Worm (Caenorhabditis elegans) whole organism, late embryonic: ENCODE measurements around the gene grd-9.

ENCODE experiments used
- ama-1 ChIP-seq: fragments of 150-350 bp; optimal IDR thresholded peaks from 2 replicates; lab custom pipeline; 2014
- ceh-18 ChIP-seq: sonication (generic microtip); optimal IDR thresholded peaks from 2 replicates; lab custom pipeline; 2016; ENCODE audit warnings: missing genetic modification characterization, missing compliant biosample characterization
- ceh-22 ChIP-seq: sonication (generic microtip); optimal IDR thresholded peaks from 2 replicates; lab custom pipeline; 2017; ENCODE audit warnings: missing biosample characterization, missing genetic modification characterization
- ceh-30 ChIP-seq: fragments of 150-350 bp; optimal IDR thresholded peaks from 2 replicates; lab custom pipeline; 2014; ENCODE audit warnings: missing biosample characterization, missing genetic modification characterization
- fkh-10 ChIP-seq: fragments of 150-350 bp; optimal IDR thresholded peaks from 2 replicates; lab custom pipeline; 2014; ENCODE audit warnings: missing biosample characterization, missing genetic modification reagents, missing genetic modification characterization
- nfya-1 ChIP-seq: sonication (generic microtip); optimal IDR thresholded peaks from 2 replicates; lab custom pipeline; 2017; ENCODE audit warnings: missing genetic modification characterization, mild to moderate bottlenecking, missing compliant biosample characterization, antibody characterized with exemption, moderate library complexity
- nhr-11 ChIP-seq: fragments of 150-350 bp; optimal IDR thresholded peaks from 2 replicates; lab custom pipeline; 2014; ENCODE audit warnings: missing biosample characterization, missing genetic modification characterization
- pha-4 ChIP-seq: fragments of 150-350 bp; optimal IDR thresholded peaks from 2 replicates; lab custom pipeline; 2018; ENCODE audit warnings: missing biosample characterization, missing genetic modification reagents, missing genetic modification characterization
- pqm-1 ChIP-seq: sonication (generic microtip); optimal IDR thresholded peaks from 2 replicates; lab custom pipeline; 2016; ENCODE audit warnings: missing genetic modification characterization, missing compliant biosample characterization
- ref-2 ChIP-seq: sonication (generic microtip); optimal IDR thresholded peaks from 2 replicates; lab custom pipeline; 2016; ENCODE audit warnings: missing genetic modification characterization, missing compliant biosample characterization
- tbx-2 ChIP-seq: sonication (generic microtip); optimal IDR thresholded peaks from 2 replicates; lab custom pipeline; 2016; ENCODE audit warnings: missing genetic modification characterization, missing compliant biosample characterization
- ztf-16 ChIP-seq: sonication (generic microtip); optimal IDR thresholded peaks from 2 replicates; lab custom pipeline; 2017; ENCODE audit warnings: missing genetic modification characterization, missing compliant biosample characterization

DNA sequence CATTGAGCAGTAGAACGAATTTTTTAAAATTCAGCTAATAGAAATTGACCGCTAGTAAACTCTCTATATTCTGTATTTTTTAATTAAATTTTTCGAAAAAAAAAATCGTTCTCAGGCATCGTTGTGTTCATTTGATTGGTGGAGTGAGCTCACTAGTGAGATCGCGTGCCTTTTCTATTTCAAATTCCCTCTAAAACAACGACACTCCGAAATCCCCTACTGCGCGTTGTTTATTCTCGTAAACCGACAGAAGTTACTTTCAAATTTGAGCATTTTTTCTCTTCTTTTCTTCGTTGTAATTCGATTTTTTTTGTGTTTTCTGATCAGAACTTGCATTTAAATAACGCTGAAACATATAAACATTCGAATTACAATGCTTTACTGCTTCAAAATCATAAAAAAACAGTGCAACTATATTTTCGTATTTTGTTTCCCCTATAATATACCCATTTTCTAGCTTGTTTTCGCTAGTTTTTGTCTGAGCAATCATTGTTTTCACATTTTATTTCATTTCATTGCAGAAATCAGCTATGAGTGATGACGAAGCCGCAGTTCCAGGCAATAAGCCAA lies 44.5 kb downstream of the grd-9 start, which contains the start of gene syf-3:
- TF ChIP-seq pqm-1 (tag; lab: Kevin White, UChicago) (no peak), nhr-11 (no peak), ref-2 (tag; lab: Kevin White, UChicago) (no peak), ceh-18 (tag; lab: Kevin White, UChicago) (no peak), tbx-2 (tag; lab: Kevin White, UChicago) (no peak), pha-4 (no peak), fkh-10 (GFP tag; lab: Kevin White, UChicago) (no peak), ceh-30 (tag; lab: Kevin White, UChicago) (no peak), ceh-22 (no peak), ztf-16 (tag; lab: Kevin White, UChicago) (no peak), nfya-1 (tag; lab: Kevin White, UChicago) (peak; percentile 42), ama-1 (lab: Kevin White, UChicago) (no peak)
